Worm (Caenorhabditis elegans): Measurements from ENCODE around the gene btb-19.

btb-19 gene

ce11 chrII:14523070-14523572 is 1.2 kb upstream of the btb-19 start, which contains the start of gene btb-20:
TSS of gene btb-20 (minus strand) at chrII:14523522.
- TF ChIP-seq snpc-3.4 (tag; optimal IDR thresholded peaks at IDR 0.05) (no peak), zim-3 (tag; optimal IDR thresholded peaks at IDR 0.05) (no peak), chd-7 (tag; optimal IDR thresholded peaks at IDR 0.05) (no peak), ceh-27 (GFP tag; optimal IDR thresholded peaks at IDR 0.05) (no peak), B0336.3 (GFP tag; IDR thresholded peaks at IDR 0.05) (no peak), B0261.1 (tag; optimal IDR thresholded peaks at IDR 0.05) (no peak), egrh-3 (GFP tag; IDR thresholded peaks at IDR 0.05) (no peak), attf-5 (GFP tag; optimal IDR thresholded peaks at IDR 0.05) (no peak), unc-62 (GFP tag; optimal IDR thresholded peaks at IDR 0.05) (no peak), lin-54 (GFP tag; optimal IDR thresholded peaks at IDR 0.05) (no peak), athp-1 (tag; optimal IDR thresholded peaks at IDR 0.05) (no peak), rpc-1 (optimal IDR thresholded peaks at IDR 0.05) (no peak), rpc-1 (tag; optimal IDR thresholded peaks at IDR 0.05) (no peak), snpc-1.3 (tag; optimal IDR thresholded peaks at IDR 0.05; ENCODE audit: insufficient read depth) (no peak), let-526 (GFP tag; IDR thresholded peaks at IDR 0.05) (no peak), Y67H2A.10 (GFP tag; conservative IDR thresholded peaks at IDR 0.05) (no peak), ets-4 (GFP tag; optimal IDR thresholded peaks at IDR 0.05) (no peak)

DNA sequence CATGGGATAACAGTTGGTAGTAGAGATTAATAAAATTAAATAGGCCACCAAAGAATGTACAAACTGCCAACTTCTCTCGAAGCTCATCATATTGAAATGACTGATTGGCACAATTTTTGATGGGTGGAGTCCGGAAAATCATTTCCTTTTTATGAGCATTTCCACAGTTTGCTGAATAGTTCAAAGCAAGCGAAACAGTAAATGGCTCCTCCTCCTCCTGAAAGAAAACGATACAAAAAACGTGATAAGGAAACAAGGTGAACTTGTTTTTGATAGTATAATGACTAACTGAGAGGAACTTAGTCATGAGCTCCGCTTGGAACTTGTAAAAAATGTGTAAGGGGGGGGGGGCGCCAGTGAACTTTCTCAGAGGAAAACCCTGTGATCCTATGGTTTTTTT is 6.9 kb downstream of the btb-19 start, which contains the start of gene K10H10.9:
Gene K10H10.9, minus strand, starts transcription at position 101 of the 400 bp plus-strand sequence.
- TF ChIP-seq nfya-1 (tag; optimal IDR thresholded peaks at IDR 0.05; ENCODE audit: borderline replicate concordance, insufficient read depth) (no peak), ZK185.1 (tag; optimal IDR thresholded peaks at IDR 0.05; ENCODE audit: poor library complexity, severe bottlenecking) (no peak), madf-3 (GFP tag; IDR thresholded peaks at IDR 0.05) (no peak), ets-4 (GFP tag; optimal IDR thresholded peaks at IDR 0.05) (no peak), F39B2.1 (GFP tag; IDR thresholded peaks at IDR 0.05) (no peak), hlh-26 (GFP tag; conservative IDR thresholded peaks at IDR 0.05) (no peak), ccch-3 (GFP tag; optimal IDR thresholded peaks at IDR 0.05) (no peak), hlh-12 (tag; optimal IDR thresholded peaks at IDR 0.05) (no peak)

ce11 chrII:14511189-14511588 is 10.7 kb downstream of the btb-19 start, which contains the start of gene K10H10.13:
TSS of gene K10H10.13 (minus strand) at chrII:14511289.
- TF ChIP-seq hlh-12 (tag; optimal IDR thresholded peaks at IDR 0.05) (no peak), nfya-2 (GFP tag; IDR thresholded peaks at IDR 0.05) (no peak), lin-26 (GFP tag; IDR thresholded peaks at IDR 0.05) (no peak), tbx-9 (tag; optimal IDR thresholded peaks at IDR 0.05; ENCODE audit: borderline replicate concordance) (no peak), lin-54 (GFP tag; optimal IDR thresholded peaks at IDR 0.05) (no peak), pbrm-1 (GFP tag; IDR thresholded peaks at IDR 0.05) (no peak), snpc-3.4 (tag; optimal IDR thresholded peaks at IDR 0.05) (no peak), ceh-79 (tag; optimal IDR thresholded peaks at IDR 0.05) (no peak), zfh-2 (GFP tag; conservative IDR thresholded peaks at IDR 0.05) (no peak), C17E4.6 (GFP tag; IDR thresholded peaks at IDR 0.05) (no peak), ztf-18 (tag; optimal IDR thresholded peaks at IDR 0.05) (no peak), cebp-1 (GFP tag; IDR thresholded peaks at IDR 0.05) (no peak), cebp-1 (tag; optimal IDR thresholded peaks at IDR 0.05) (no peak), nhr-120 (GFP tag; IDR thresholded peaks at IDR 0.05) (no peak), die-1 (tag; optimal IDR thresholded peaks at IDR 0.05) (no peak), ceh-58 (GFP tag; IDR thresholded peaks at IDR 0.05) (no peak), B0261.1 (tag; optimal IDR thresholded peaks at IDR 0.05) (no peak), F49E8.2 (tag; optimal IDR thresholded peaks at IDR 0.05; ENCODE audit: insufficient read depth) (no peak), egrh-3 (GFP tag; IDR thresholded peaks at IDR 0.05) (no peak)

Data from whole organism, young adult.